Worm (Caenorhabditis elegans) whole organism, midembryonic: ENCODE data around the gene smg-7.
A peak's percentile ranks its signal among the peaks of the same experiment; 100 is the strongest.

ENCODE experiments used
- T22C8.4 ChIP-seq: fragments of 200-800 bp; sonication (Bioruptor generic); IDR thresholded peaks from 2 replicates; pipeline ENCODE4 v1.3.6; 2022; ENCODE audit warnings: missing genetic modification characterization, missing compliant biosample characterization
- cog-1 ChIP-seq: sonication (generic microtip); optimal IDR thresholded peaks from 2 replicates; lab custom pipeline; 2016; ENCODE audit warnings: missing genetic modification characterization, missing compliant biosample characterization
- flt-1 ChIP-seq: fragments of 200-800 bp; sonication (Bioruptor generic); IDR thresholded peaks from 2 replicates; pipeline ENCODE4 v1.3.6; 2022; ENCODE audit warnings: missing genetic modification characterization, missing compliant biosample characterization
- klf-2 ChIP-seq: fragments of 200-800 bp; sonication (Bioruptor generic); conservative IDR thresholded peaks from 2 replicates; pipeline ENCODE4 v1.3.6; 2022; ENCODE audit warnings: missing genetic modification reagents, missing genetic modification characterization, missing compliant biosample characterization
- med-1 ChIP-seq: sonication (generic microtip); optimal IDR thresholded peaks from 2 replicates; lab custom pipeline; 2017; ENCODE audit warnings: missing genetic modification characterization, mild to moderate bottlenecking, missing compliant biosample characterization, antibody characterized with exemption, missing genetic modification reagents; ENCODE audit not compliant: insufficient read depth
- ref-1 ChIP-seq: fragments of 200-800 bp; sonication (Bioruptor generic); conservative IDR thresholded peaks from 2 replicates; pipeline ENCODE4 v1.3.6; 2022; ENCODE audit warnings: missing genetic modification reagents, missing genetic modification characterization, missing compliant biosample characterization
- tab-1 ChIP-seq: fragments of 200-800 bp; sonication (Bioruptor generic); IDR thresholded peaks from 2 replicates; pipeline ENCODE4 v1.3.6; 2022; ENCODE audit warnings: missing genetic modification characterization, missing compliant biosample characterization
- ztf-23 ChIP-seq: fragments of 200-800 bp; sonication (Bioruptor generic); IDR thresholded peaks from 2 replicates; pipeline ENCODE4 v1.3.6; 2022; ENCODE audit warnings: missing genetic modification reagents, missing genetic modification characterization, missing compliant biosample characterization
- ztf-29 ChIP-seq: fragments of 200-800 bp; sonication (Bioruptor generic); IDR thresholded peaks from 2 replicates; pipeline ENCODE4 v1.3.6; 2022; ENCODE audit warnings: missing genetic modification reagents, missing genetic modification characterization, missing compliant biosample characterization

smg-7 gene

DNA sequence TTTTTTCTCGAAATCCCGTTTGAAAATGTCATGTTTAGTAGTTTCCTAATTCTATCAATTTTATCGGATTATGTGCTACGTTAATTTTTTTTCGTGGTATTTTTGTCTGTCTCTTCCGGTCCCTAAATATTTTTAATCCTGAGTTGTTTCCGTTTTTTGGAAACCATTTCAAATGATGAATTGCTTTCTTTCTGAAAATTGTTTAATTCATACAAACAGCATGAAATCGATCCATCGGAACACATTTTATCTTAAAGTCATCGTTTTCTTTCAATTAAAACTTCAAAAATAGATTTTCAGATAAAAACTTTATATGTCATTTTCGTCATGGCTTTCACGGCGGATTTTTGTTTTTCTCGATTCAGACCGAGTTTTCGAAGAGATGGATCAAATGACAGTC is 20.2 kb upstream of the smg-7 start, which contains the start of gene spd-3:
Gene spd-3, plus strand, starts transcription at position 301 of the 400 bp plus-strand sequence.
- no peak for TF ChIP-seq klf-2 (GFP tag; lab: Robert Waterston, UW)
- no peak for TF ChIP-seq tab-1 (GFP tag; lab: Robert Waterston, UW)

DNA sequence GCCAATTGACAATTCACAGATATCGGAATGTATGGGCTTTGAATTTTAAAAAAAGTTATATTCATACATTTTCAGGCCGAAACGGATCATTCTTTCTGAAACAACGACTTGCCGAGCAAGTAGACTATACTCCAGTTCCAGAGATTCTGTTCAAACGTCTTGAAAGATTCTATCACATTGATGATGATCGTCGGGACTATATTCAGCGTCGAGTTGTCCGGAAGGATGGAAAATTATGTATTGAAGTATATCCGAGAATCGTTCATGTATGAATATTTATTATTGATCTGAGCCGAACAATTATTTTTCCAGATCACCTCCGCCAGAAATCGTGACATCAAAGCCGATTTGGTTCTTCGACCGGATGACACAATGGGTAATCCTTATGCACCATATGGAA is 15.4 kb upstream of the smg-7 start:
- no peak for TF ChIP-seq flt-1
- TF ChIP-seq klf-2 (GFP tag; lab: Robert Waterston, UW) = no peak
- no peak for TF ChIP-seq ztf-29 (GFP tag; lab: Robert Waterston, UW)
- no peak for TF ChIP-seq ref-1 (GFP tag; lab: Robert Waterston, UW)
- no peak for TF ChIP-seq T22C8.4 (GFP tag; lab: Robert Waterston, UW)
- no peak for TF ChIP-seq cog-1 (tag; lab: Kevin White, UChicago)
- no peak for TF ChIP-seq med-1 (GFP tag; lab: Kevin White, UChicago)
- TF ChIP-seq tab-1 (GFP tag; lab: Robert Waterston, UW) = no peak
- no peak for TF ChIP-seq ztf-23

DNA sequence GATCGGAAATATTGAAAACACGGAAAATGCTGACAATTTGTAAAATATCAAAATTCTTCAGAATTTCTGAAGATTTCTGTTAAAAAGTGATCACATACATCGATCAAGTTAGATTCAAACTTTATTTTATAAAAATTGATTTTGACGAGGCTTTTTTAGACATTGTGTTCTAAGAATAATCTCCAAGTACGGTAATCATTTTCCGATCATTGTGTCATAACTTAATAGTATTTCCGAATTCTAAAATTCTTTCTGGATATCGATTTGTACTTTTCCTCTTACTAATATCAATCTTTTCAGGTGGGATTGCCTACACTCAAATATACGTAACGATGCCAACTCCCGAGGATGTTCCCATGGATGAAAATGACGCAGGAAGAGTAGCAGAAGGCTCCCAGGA is 14.8 kb upstream of the smg-7 start, which contains the start of gene usp-4:
Gene usp-4, plus strand, starts transcription at position 301 of the 400 bp plus-strand sequence.
- TF ChIP-seq klf-2 (GFP tag; lab: Robert Waterston, UW) (no peak), cog-1 (tag; lab: Kevin White, UChicago) (no peak), flt-1 (no peak), ztf-23 (no peak), T22C8.4 (GFP tag; lab: Robert Waterston, UW) (no peak), med-1 (GFP tag; lab: Kevin White, UChicago) (no peak), ref-1 (GFP tag; lab: Robert Waterston, UW) (no peak), tab-1 (GFP tag; lab: Robert Waterston, UW) (no peak), ztf-29 (GFP tag; lab: Robert Waterston, UW) (no peak)

DNA sequence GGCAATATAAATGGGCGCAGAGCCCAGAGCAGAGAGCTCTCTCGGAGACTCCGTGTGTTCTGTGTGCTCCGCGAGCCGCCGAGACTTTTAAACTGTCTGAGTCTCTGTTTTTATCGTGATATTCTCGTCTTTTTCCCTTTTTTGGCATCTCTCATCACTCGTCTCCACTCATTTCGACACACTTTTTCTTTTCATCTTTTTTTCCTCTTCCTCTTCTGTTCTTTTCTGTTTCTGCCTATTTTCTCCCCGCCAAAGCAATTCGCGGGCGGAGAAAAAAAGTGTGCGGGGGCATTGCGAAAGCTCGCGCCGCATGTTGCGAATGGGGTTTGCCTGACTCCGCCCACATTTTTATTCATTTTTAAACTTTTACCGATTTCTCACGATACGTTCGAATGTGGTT is 14.1 kb upstream of the smg-7 start:
- peak; percentile 68 for TF ChIP-seq T22C8.4 (GFP tag; lab: Robert Waterston, UW)
- TF ChIP-seq cog-1 (tag; lab: Kevin White, UChicago) = peak; percentile 81
- peak; percentile 58 for TF ChIP-seq ref-1 (GFP tag; lab: Robert Waterston, UW)
- peak; percentile 79 for TF ChIP-seq med-1 (GFP tag; lab: Kevin White, UChicago)
- TF ChIP-seq flt-1 = peak; percentile 92
- TF ChIP-seq tab-1 (GFP tag; lab: Robert Waterston, UW) = no peak; the same call in 1 of the 2 replicates
- TF ChIP-seq ztf-23 = peak; percentile 93
- TF ChIP-seq klf-2 (GFP tag; lab: Robert Waterston, UW) = peak; percentile 75; the same call in 1 of the 2 replicates
- TF ChIP-seq ztf-29 (GFP tag; lab: Robert Waterston, UW) = peak; percentile 89

ce11 chrIV:6751213-6751612 is 9.0 kb upstream of the smg-7 start:
- no peak for TF ChIP-seq T22C8.4 (GFP tag; lab: Robert Waterston, UW)
- no peak for TF ChIP-seq cog-1 (tag; lab: Kevin White, UChicago)
- no peak for TF ChIP-seq klf-2 (GFP tag; lab: Robert Waterston, UW)
- TF ChIP-seq med-1 (GFP tag; lab: Kevin White, UChicago) = no peak
- TF ChIP-seq ztf-23 = no peak
- no peak for TF ChIP-seq ztf-29 (GFP tag; lab: Robert Waterston, UW)
- TF ChIP-seq flt-1 = no peak
- TF ChIP-seq ref-1 (GFP tag; lab: Robert Waterston, UW) = no peak
- TF ChIP-seq tab-1 (GFP tag; lab: Robert Waterston, UW) = no peak

DNA sequence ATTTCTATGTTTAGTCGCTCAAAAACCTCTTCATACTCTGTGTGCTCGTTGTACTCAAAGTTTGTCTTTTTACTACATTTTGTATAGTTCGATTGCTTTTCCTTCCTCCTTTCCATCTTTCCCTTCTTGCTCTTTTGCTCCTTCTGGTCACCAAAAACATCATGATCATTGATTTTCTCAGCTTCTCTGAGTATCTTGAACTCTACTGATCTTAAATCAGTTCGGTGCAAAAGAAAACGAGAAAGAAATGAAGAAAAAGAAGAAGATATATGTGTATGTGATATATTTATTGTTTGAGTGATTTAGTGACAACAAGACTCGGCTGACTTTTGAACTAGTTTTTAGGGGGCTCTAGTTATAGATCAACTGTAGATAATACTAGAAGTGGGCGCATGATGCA is 7.9 kb upstream of the smg-7 start:
- no peak for TF ChIP-seq T22C8.4 (GFP tag; lab: Robert Waterston, UW)
- no peak for TF ChIP-seq med-1 (GFP tag; lab: Kevin White, UChicago)
- no peak for TF ChIP-seq ref-1 (GFP tag; lab: Robert Waterston, UW)
- TF ChIP-seq ztf-23 = no peak
- TF ChIP-seq ztf-29 (GFP tag; lab: Robert Waterston, UW) = no peak
- no peak for TF ChIP-seq flt-1
- no peak for TF ChIP-seq tab-1 (GFP tag; lab: Robert Waterston, UW)
- TF ChIP-seq klf-2 (GFP tag; lab: Robert Waterston, UW) = no peak
- TF ChIP-seq cog-1 (tag; lab: Kevin White, UChicago) = no peak

DNA sequence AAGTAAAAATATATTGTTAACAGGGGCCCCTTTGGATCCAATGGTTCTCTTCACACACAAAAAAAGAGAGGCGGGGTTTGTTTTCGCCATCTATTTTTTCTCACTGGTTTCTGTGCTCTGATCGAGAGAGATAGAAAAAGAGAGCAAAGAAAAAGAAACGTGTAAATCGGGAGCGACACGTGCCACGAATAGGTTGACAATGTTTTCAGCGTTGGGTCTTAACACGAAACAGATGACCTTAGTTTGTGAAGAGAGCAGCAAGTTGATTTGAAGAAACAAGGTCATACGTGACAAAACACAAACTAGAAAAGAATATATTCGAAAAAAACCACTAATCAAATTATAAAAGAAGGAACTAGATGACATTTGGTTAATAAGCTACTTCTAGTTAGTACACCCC is 6.2 kb upstream of the smg-7 start, which contains the start of gene lin-45:
Gene lin-45, minus strand, starts transcription at position 82 of the 400 bp plus-strand sequence.
- no peak for TF ChIP-seq ztf-29 (GFP tag; lab: Robert Waterston, UW)
- no peak for TF ChIP-seq T22C8.4 (GFP tag; lab: Robert Waterston, UW)
- no peak for TF ChIP-seq tab-1 (GFP tag; lab: Robert Waterston, UW)
- TF ChIP-seq med-1 (GFP tag; lab: Kevin White, UChicago) = no peak
- no peak for TF ChIP-seq ztf-23
- TF ChIP-seq cog-1 (tag; lab: Kevin White, UChicago) = no peak
- TF ChIP-seq klf-2 (GFP tag; lab: Robert Waterston, UW) = no peak
- TF ChIP-seq flt-1 = no peak
- TF ChIP-seq ref-1 (GFP tag; lab: Robert Waterston, UW) = no peak

- 0 out of 2 replicates have a peak, but pooled peaks have one; percentile 13 for TF ChIP-seq flt-1
- TF ChIP-seq cog-1 (tag; lab: Kevin White, UChicago) = peak; percentile 13
- TF ChIP-seq ref-1 (GFP tag; lab: Robert Waterston, UW) = no peak
- no peak for TF ChIP-seq klf-2 (GFP tag; lab: Robert Waterston, UW)
Measured at ce11 chrIV:6747652-6748051, 5.4 kb upstream of the smg-7 start.

DNA sequence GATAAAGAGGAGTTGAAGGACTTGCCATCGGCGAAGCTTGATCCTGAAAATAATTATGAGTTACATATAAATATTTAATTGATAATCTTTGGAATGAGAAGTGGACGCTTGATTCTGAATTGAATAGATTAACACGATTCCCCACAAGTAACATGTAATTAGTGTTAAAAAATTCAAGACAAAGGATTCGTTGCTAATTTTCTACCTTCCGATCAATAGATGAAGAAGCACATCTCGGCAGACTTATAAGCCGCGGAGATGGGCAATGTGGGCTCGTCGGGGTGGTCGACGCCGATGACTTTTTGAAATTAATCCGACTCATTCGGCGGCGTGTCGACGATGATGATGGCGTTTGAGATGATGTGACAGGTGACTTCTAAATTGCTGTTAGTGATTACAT is 4.8 kb upstream of the smg-7 start:
- TF ChIP-seq T22C8.4 (GFP tag; lab: Robert Waterston, UW) (no peak), ref-1 (GFP tag; lab: Robert Waterston, UW) (no peak), tab-1 (GFP tag; lab: Robert Waterston, UW) (no peak), ztf-23 (no peak), ztf-29 (GFP tag; lab: Robert Waterston, UW) (no peak), med-1 (GFP tag; lab: Kevin White, UChicago) (no peak), cog-1 (tag; lab: Kevin White, UChicago) (no peak), klf-2 (GFP tag; lab: Robert Waterston, UW) (no peak), flt-1 (no peak)
